Worm (Caenorhabditis elegans) whole organism, L2 larva: Measurements from ENCODE around the gene K05F1.10.

Experiments used
- lsy-2 ChIP-seq, 2 experiments: fragments of 150-350 bp in 1 of 2; sonication (generic microtip) in 1 of 2; optimal IDR thresholded peaks; 2 replicates each; lab custom pipeline; 2014 to 2017; ENCODE audit warnings: missing biosample characterization in 2 of 2, missing genetic modification characterization in 2 of 2
- nhr-10 ChIP-seq: sonication (generic microtip); optimal IDR thresholded peaks from 2 replicates; lab custom pipeline; 2017; ENCODE audit warnings: missing biosample characterization, missing genetic modification characterization
- nhr-237 ChIP-seq: fragments of 150-350 bp; optimal IDR thresholded peaks from 2 replicates; lab custom pipeline; 2014; ENCODE audit warnings: missing biosample characterization, missing genetic modification characterization
- nhr-25 ChIP-seq: fragments of 150-350 bp; sonication (generic microtip); optimal IDR thresholded peaks from 3 replicates; lab custom pipeline; 2014; ENCODE audit warnings: missing biosample characterization, missing genetic modification characterization

ce11 chrII:5792490-5792889, 12.8 kb downstream of the K05F1.10 start, which contains the start of gene K05F1.14:
- no peak for TF ChIP-seq nhr-25 (tag; lab: Kevin White, UChicago)
- TF ChIP-seq nhr-10 (tag; lab: Kevin White, UChicago), result no peak
- no peak for TF ChIP-seq nhr-237 (tag; lab: Kevin White, UChicago)
- no peak for TF ChIP-seq lsy-2 (tag; optimal IDR thresholded peaks at IDR 0.05; lab: Kevin White, UChicago)
